Worm (Caenorhabditis elegans): Measurements from ENCODE around the gene gba-3.

DNA sequence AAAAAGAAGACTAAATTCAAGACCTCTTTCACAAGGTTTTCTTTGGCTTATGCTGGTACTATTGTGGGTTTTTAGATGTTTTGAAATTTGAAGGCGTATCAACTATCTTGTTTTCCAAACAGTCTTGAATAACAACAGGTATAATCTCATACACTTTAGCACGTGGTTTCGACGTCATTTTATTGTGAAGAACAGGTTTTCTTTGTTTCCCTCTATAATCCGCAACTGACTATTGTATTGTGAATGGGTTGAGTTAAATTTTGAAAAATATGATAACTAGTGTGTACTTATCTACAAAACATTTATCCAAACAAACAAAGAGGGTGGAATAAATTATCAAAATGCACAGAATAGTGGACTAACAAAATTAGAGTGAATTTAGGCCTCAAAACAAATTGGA lies 31.9 kb upstream of the gba-3 start:
- no peak for TF ChIP-seq flt-1 (GFP tag; IDR thresholded peaks at IDR 0.05)
- TF ChIP-seq klf-2 (GFP tag; conservative IDR thresholded peaks at IDR 0.05) = no peak
- no peak for TF ChIP-seq cog-1 (tag; optimal IDR thresholded peaks at IDR 0.05)
- TF ChIP-seq ref-1 (GFP tag; conservative IDR thresholded peaks at IDR 0.05) = no peak
- no peak for TF ChIP-seq T22C8.4 (GFP tag; IDR thresholded peaks at IDR 0.05)
- TF ChIP-seq med-1 (GFP tag; optimal IDR thresholded peaks at IDR 0.05; ENCODE audit: insufficient read depth) = no peak
- no peak for TF ChIP-seq ztf-23 (GFP tag; IDR thresholded peaks at IDR 0.05)

Data from whole organism, midembryonic.